Fruit fly (Drosophila melanogaster) whole organism, embryonic: ENCODE measurements around the gene CG32147.
A peak's percentile ranks its signal among the peaks of the same experiment; 100 is the strongest.

ENCODE experiments used
- ATbp ChIP-seq: fragments of 200-800 bp; sonication (Bioruptor generic); optimal IDR thresholded peaks from 2 replicates; lab custom pipeline; 2017; ENCODE audit warnings: missing biosample characterization, mild to moderate bottlenecking, missing genetic modification characterization, missing genetic modification reagents
- Bdp1 ChIP-seq: fragments of 200-800 bp; sonication (Bioruptor generic); optimal IDR thresholded peaks from 3 replicates; lab custom pipeline; 2016; ENCODE audit warnings: missing biosample characterization, missing genetic modification characterization
- CG10147 ChIP-seq: fragments of 200-800 bp; sonication (Bioruptor generic); optimal IDR thresholded peaks from 2 replicates; lab custom pipeline; 2019; ENCODE audit warnings: missing biosample characterization, mild to moderate bottlenecking, missing genetic modification characterization, moderate library complexity
- CG10654 ChIP-seq: fragments of 200-800 bp; sonication (Bioruptor generic); optimal IDR thresholded peaks from 2 replicates; lab custom pipeline; 2016; ENCODE audit warnings: missing biosample characterization, missing genetic modification characterization
- CG14441 ChIP-seq: fragments of 200-800 bp; sonication (Bioruptor generic); IDR thresholded peaks from 2 replicates; pipeline ENCODE4 v1.3.6; 2022; ENCODE audit warnings: missing biosample characterization, missing genetic modification characterization
- CG15269 ChIP-seq: fragments of 200-800 bp; sonication (Bioruptor generic); optimal IDR thresholded peaks from 2 replicates; lab custom pipeline; 2018; ENCODE audit warnings: missing biosample characterization, mild to moderate bottlenecking, missing genetic modification characterization, moderate library complexity
- CG15479 ChIP-seq: fragments of 200-800 bp; sonication (Bioruptor generic); optimal IDR thresholded peaks from 3 replicates; lab custom pipeline; 2019; ENCODE audit warnings: missing biosample characterization, mild to moderate bottlenecking, missing genetic modification characterization, moderate library complexity
- CG1647 ChIP-seq: fragments of 200-800 bp; sonication (Bioruptor generic); optimal IDR thresholded peaks from 3 replicates; lab custom pipeline; 2016; ENCODE audit warnings: missing biosample characterization, missing genetic modification characterization
- CG17186 ChIP-seq: fragments of 200-800 bp; sonication (Bioruptor generic); optimal IDR thresholded peaks from 3 replicates; lab custom pipeline; 2017; ENCODE audit warnings: missing biosample characterization, missing genetic modification reagents, missing genetic modification characterization
- CG17802 ChIP-seq: fragments of 200-800 bp; sonication (Bioruptor generic); optimal IDR thresholded peaks from 2 replicates; lab custom pipeline; 2018; ENCODE audit warnings: missing biosample characterization, mild to moderate bottlenecking, missing genetic modification characterization, moderate library complexity
- CG2202 ChIP-seq: fragments of 200-800 bp; sonication (Bioruptor generic); optimal IDR thresholded peaks from 2 replicates; lab custom pipeline; 2018; ENCODE audit warnings: missing biosample characterization, mild to moderate bottlenecking, missing genetic modification characterization
- CG2889 ChIP-seq: fragments of 200-800 bp; sonication (Bioruptor generic); IDR thresholded peaks from 3 replicates; pipeline ENCODE4 v1.3.6; 2022; ENCODE audit warnings: missing biosample characterization, missing genetic modification characterization
- CG31441 ChIP-seq: fragments of 200-800 bp; sonication (Bioruptor generic); IDR thresholded peaks from 2 replicates; pipeline ENCODE4 v1.3.6; 2022; ENCODE audit warnings: missing biosample characterization, missing genetic modification characterization
- CG3281 ChIP-seq: fragments of 200-800 bp; sonication (Bioruptor generic); optimal IDR thresholded peaks from 3 replicates; lab custom pipeline; 2017; ENCODE audit warnings: missing biosample characterization, mild to moderate bottlenecking, missing genetic modification characterization
- CG33213 ChIP-seq: fragments of 200-800 bp; sonication (Bioruptor generic); optimal IDR thresholded peaks from 3 replicates; lab custom pipeline; 2016; ENCODE audit warnings: missing biosample characterization, missing genetic modification characterization
- CG3726 ChIP-seq: fragments of 200-800 bp; sonication (Bioruptor generic); IDR thresholded peaks from 3 replicates; pipeline ENCODE4, ENCODE4 v1.3.6; 2022; ENCODE audit warnings: missing biosample characterization, missing genetic modification characterization
- CG3847 ChIP-seq: fragments of 200-800 bp; sonication (Bioruptor generic); IDR thresholded peaks from 2 replicates; pipeline ENCODE4 v1.3.6; 2022; ENCODE audit warnings: missing biosample characterization, missing genetic modification characterization
- CG4360 ChIP-seq: fragments of 200-800 bp; sonication (Bioruptor generic); IDR thresholded peaks from 2 replicates; pipeline ENCODE4 v1.3.6; 2022; ENCODE audit warnings: missing biosample characterization, missing genetic modification characterization
- CG4404 ChIP-seq: fragments of 200-800 bp; sonication (Bioruptor generic); IDR thresholded peaks from 2 replicates; pipeline ENCODE4 v1.3.6; 2022; ENCODE audit warnings: missing biosample characterization, missing genetic modification characterization
- CG4424 ChIP-seq: fragments of 200-800 bp; sonication (Bioruptor generic); optimal IDR thresholded peaks from 3 replicates; lab custom pipeline; 2016; ENCODE audit warnings: missing biosample characterization, missing genetic modification characterization
- CG6654 ChIP-seq: fragments of 200-800 bp; sonication (Bioruptor generic); optimal IDR thresholded peaks from 2 replicates; lab custom pipeline; 2017; ENCODE audit warnings: missing biosample characterization, mild to moderate bottlenecking, missing genetic modification characterization
- CG7372 ChIP-seq: fragments of 200-800 bp; sonication (Bioruptor generic); IDR thresholded peaks from 2 replicates; pipeline ENCODE4 v1.3.6; 2022; ENCODE audit warnings: missing biosample characterization, missing genetic modification characterization
- CG7786 ChIP-seq: fragments of 200-800 bp; sonication (Bioruptor generic); optimal IDR thresholded peaks from 2 replicates; lab custom pipeline; 2016; ENCODE audit warnings: missing biosample characterization, missing genetic modification characterization
- D19B ChIP-seq: fragments of 200-800 bp; sonication (Bioruptor generic); optimal IDR thresholded peaks from 2 replicates; lab custom pipeline; 2017; ENCODE audit warnings: missing biosample characterization, mild to moderate bottlenecking, missing genetic modification characterization
- Dip3 ChIP-seq: fragments of 200-800 bp; sonication (Bioruptor generic); optimal IDR thresholded peaks from 3 replicates; lab custom pipeline; 2016; ENCODE audit warnings: missing biosample characterization, missing genetic modification characterization
- Fer2 ChIP-seq: fragments of 200-800 bp; sonication (Bioruptor generic); optimal IDR thresholded peaks from 2 replicates; lab custom pipeline; 2018; ENCODE audit warnings: missing biosample characterization, mild to moderate bottlenecking, missing genetic modification characterization, moderate library complexity
- Hey ChIP-seq: fragments of 200-800 bp; sonication (Bioruptor generic); optimal IDR thresholded peaks from 3 replicates; lab custom pipeline; 2018; ENCODE audit warnings: missing biosample characterization, mild to moderate bottlenecking, missing genetic modification characterization
- Kr ChIP-seq: fragments of 200-800 bp; sonication (Bioruptor generic); optimal IDR thresholded peaks from 2 replicates; lab custom pipeline; 2017; ENCODE audit warnings: missing biosample characterization, mild to moderate bottlenecking, missing genetic modification characterization
- Mrtf ChIP-seq: fragments of 200-800 bp; sonication (Bioruptor generic); IDR thresholded peaks from 3 replicates; pipeline ENCODE4 v1.3.6; 2022; ENCODE audit warnings: missing biosample characterization, missing genetic modification characterization
- Optix ChIP-seq: fragments of 200-800 bp; sonication (Bioruptor generic); IDR thresholded peaks from 3 replicates; pipeline ENCODE4 v1.3.6; 2022; ENCODE audit warnings: missing biosample characterization, missing genetic modification characterization
- Ssrp ChIP-seq: fragments of 200-800 bp; sonication (Bioruptor generic); optimal IDR thresholded peaks from 2 replicates; lab custom pipeline; 2018; ENCODE audit warnings: missing biosample characterization, mild to moderate bottlenecking, missing genetic modification characterization, moderate library complexity
- TFAM ChIP-seq: fragments of 200-800 bp; sonication (Bioruptor generic); optimal IDR thresholded peaks from 2 replicates; lab custom pipeline; 2017; ENCODE audit warnings: missing biosample characterization, missing genetic modification characterization, inconsistent platforms
- Taf1 ChIP-seq: fragments of 200-800 bp; sonication (Bioruptor generic); IDR thresholded peaks from 2 replicates; pipeline ENCODE4 v1.3.6; 2022; ENCODE audit warnings: missing biosample characterization, missing genetic modification characterization
- Tbp ChIP-seq: fragments of >200 bp; optimal IDR thresholded peaks from 2 replicates; lab custom pipeline; 2018; ENCODE audit warnings: missing biosample characterization, missing genetic modification characterization
- YL-1 ChIP-seq: fragments of 200-800 bp; sonication (Bioruptor generic); optimal IDR thresholded peaks from 3 replicates; lab custom pipeline; 2017; ENCODE audit warnings: missing biosample characterization, mild to moderate bottlenecking, missing genetic modification characterization
- bab2 ChIP-seq: fragments of 200-800 bp; sonication (Bioruptor generic); optimal IDR thresholded peaks from 2 replicates; lab custom pipeline; 2016; ENCODE audit warnings: missing biosample characterization, missing genetic modification characterization
- bbx ChIP-seq: fragments of 200-800 bp; sonication (Bioruptor generic); IDR thresholded peaks from 2 replicates; pipeline ENCODE4 v1.3.6; 2022; ENCODE audit warnings: missing biosample characterization, missing genetic modification characterization; ENCODE audit not compliant: partially characterized antibody
- esg ChIP-seq: fragments of 200-800 bp; sonication (Bioruptor generic); conservative IDR thresholded peaks from 2 replicates; pipeline ENCODE4 v1.3.6; 2022; ENCODE audit warnings: missing biosample characterization, missing genetic modification characterization
- exex ChIP-seq: fragments of 200-800 bp; sonication (Bioruptor generic); optimal IDR thresholded peaks from 4 replicates; lab custom pipeline; 2018; ENCODE audit warnings: missing biosample characterization, mild to moderate bottlenecking, missing genetic modification characterization, moderate library complexity
- eyg ChIP-seq: fragments of 200-800 bp; sonication (Bioruptor generic); optimal IDR thresholded peaks from 3 replicates; lab custom pipeline; 2016; ENCODE audit warnings: missing biosample characterization, missing genetic modification characterization
- gfzf ChIP-seq: fragments of 200-800 bp; sonication (Bioruptor generic); optimal IDR thresholded peaks from 2 replicates; lab custom pipeline; 2016; ENCODE audit warnings: missing biosample characterization, mild to moderate bottlenecking, missing genetic modification characterization, moderate library complexity
- gro ChIP-seq: fragments of 200-800 bp; sonication (Bioruptor generic); optimal IDR thresholded peaks from 2 replicates; lab custom pipeline; 2016; ENCODE audit warnings: missing biosample characterization, missing genetic modification characterization
- hth ChIP-seq: fragments of >200 bp; optimal IDR thresholded peaks from 2 replicates; lab custom pipeline; 2017; ENCODE audit warnings: inconsistent platforms
- lmd ChIP-seq: fragments of 200-800 bp; sonication (Bioruptor generic); IDR thresholded peaks from 2 replicates; pipeline ENCODE4 v1.3.6; 2022; ENCODE audit warnings: missing biosample characterization, missing genetic modification characterization
- lov ChIP-seq, 2 experiments: fragments of 200-800 bp in 1 of 2; fragments of >200 bp in 1 of 2; sonication (Bioruptor generic) in 1 of 2; IDR thresholded peaks in 1 of 2; optimal IDR thresholded peaks in 1 of 2; 2 replicates in 1 of 2; 3 replicates in 1 of 2; pipeline versions ENCODE4 v1.3.6 to Lab custom; 2017 to 2022; ENCODE audit warnings: missing biosample characterization in 1 of 2, missing genetic modification characterization in 1 of 2
- pzg ChIP-seq: fragments of 200-800 bp; sonication (Bioruptor generic); optimal IDR thresholded peaks from 3 replicates; lab custom pipeline; 2018; ENCODE audit warnings: missing biosample characterization, mild to moderate bottlenecking, missing genetic modification characterization, moderate library complexity
- stc ChIP-seq: fragments of 200-800 bp; sonication (Bioruptor generic); IDR thresholded peaks from 2 replicates; pipeline ENCODE4 v1.3.6; 2022; ENCODE audit warnings: missing biosample characterization, missing genetic modification characterization
- tap ChIP-seq: fragments of 200-800 bp; optimal IDR thresholded peaks from 3 replicates; lab custom pipeline; 2019; ENCODE audit warnings: missing biosample characterization, mild to moderate bottlenecking, missing genetic modification characterization, moderate library complexity
- wek ChIP-seq: fragments of 200-800 bp; sonication (Bioruptor generic); optimal IDR thresholded peaks from 3 replicates; lab custom pipeline; 2018; ENCODE audit warnings: missing biosample characterization, mild to moderate bottlenecking, missing genetic modification characterization, moderate library complexity
- zfh1 ChIP-seq: fragments of 200-800 bp; sonication (Bioruptor generic); IDR thresholded peaks from 3 replicates; pipeline ENCODE4 v1.3.6; 2022; ENCODE audit warnings: missing biosample characterization, missing genetic modification characterization

CG32147 gene

dm6 chr3L:15141118-15142003 is 2.5 kb downstream of the CG32147 start (continued):
- no peak for TF ChIP-seq stc (GFP tag; lab: Robert Waterston, UW)
- TF ChIP-seq Optix = no peak
- TF ChIP-seq CG1647 (GFP tag; lab: Kevin White, UChicago) = no peak
- no peak for TF ChIP-seq Bdp1 (GFP tag; lab: Kevin White, UChicago)
- no peak for TF ChIP-seq D19B (GFP tag; lab: Kevin White, UChicago)
- peak; percentile 92 for TF ChIP-seq CG15479 (GFP tag; lab: Kevin White, UChicago)
- TF ChIP-seq CG7372 (GFP tag; lab: Robert Waterston, UW) = no peak
- TF ChIP-seq lov (optimal IDR thresholded peaks at IDR 0.05; lab: Kevin White, UChicago) = no peak
- TF ChIP-seq lov (GFP tag; IDR thresholded peaks at IDR 0.05; lab: Robert Waterston, UW) = no peak
- TF ChIP-seq CG17186 (GFP tag; lab: Kevin White, UChicago) = no peak
- TF ChIP-seq CG3281 (GFP tag; lab: Kevin White, UChicago) = no peak
- TF ChIP-seq lmd = peak; percentile 30
- TF ChIP-seq bbx = no peak
- peak; percentile 30 for TF ChIP-seq Ssrp (tag; lab: Kevin White, UChicago)
- TF ChIP-seq Tbp (GFP tag; lab: Kevin White, UChicago) = no peak
- TF ChIP-seq Kr (GFP tag; lab: Kevin White, UChicago) = peak; percentile 30
- TF ChIP-seq pzg = no peak
- no peak for TF ChIP-seq CG3726
- TF ChIP-seq CG2889 (GFP tag; lab: Robert Waterston, UW) = no peak
- TF ChIP-seq YL-1 = peak; percentile 84
- peak; percentile 39 for TF ChIP-seq CG4424 (GFP tag; lab: Kevin White, UChicago)
- TF ChIP-seq TFAM (GFP tag; lab: Kevin White, UChicago) = no peak
- no peak for TF ChIP-seq CG10654
- 0 out of 2 replicates have a peak, but pooled peaks have one; percentile 22 for TF ChIP-seq CG31441 (GFP tag; lab: Robert Waterston, UW)
- no peak for TF ChIP-seq ATbp (GFP tag; lab: Kevin White, UChicago)
- no peak for TF ChIP-seq Taf1 (GFP tag; lab: Robert Waterston, UW)
- TF ChIP-seq exex (tag; lab: Kevin White, UChicago) = no peak
- peak; percentile 65; the same call in 2 of the 3 replicates for TF ChIP-seq zfh1 (GFP tag; lab: Robert Waterston, UW)
- no peak for TF ChIP-seq gro (GFP tag; lab: Kevin White, UChicago)
- no peak for TF ChIP-seq esg (GFP tag; lab: Robert Waterston, UW)
- no peak for TF ChIP-seq CG3847 (GFP tag; lab: Robert Waterston, UW)
- TF ChIP-seq hth (lab: Kevin White, UChicago) = no peak
- no peak for TF ChIP-seq bab2 (GFP tag; lab: Kevin White, UChicago)
- TF ChIP-seq CG4404 (GFP tag; lab: Robert Waterston, UW) = no peak
- TF ChIP-seq CG7786 (GFP tag; lab: Kevin White, UChicago) = no peak
- no peak for TF ChIP-seq CG33213 (GFP tag; lab: Kevin White, UChicago)
- TF ChIP-seq wek (GFP tag; lab: Kevin White, UChicago) = no peak
- TF ChIP-seq Dip3 (GFP tag; lab: Kevin White, UChicago) = no peak
- no peak for TF ChIP-seq tap (tag; lab: Kevin White, UChicago)
- no peak for TF ChIP-seq eyg
- TF ChIP-seq CG2202 (tag; lab: Kevin White, UChicago) = no peak
- TF ChIP-seq gfzf (GFP tag; lab: Kevin White, UChicago) = peak; percentile 3
- no peak for TF ChIP-seq Hey
- no peak for TF ChIP-seq CG15269
- TF ChIP-seq Fer2 (tag; lab: Kevin White, UChicago) = no peak
- peak; percentile 26; the same call in 1 of the 2 replicates for TF ChIP-seq CG14441
- TF ChIP-seq CG6654 = no peak
- no peak for TF ChIP-seq Mrtf (GFP tag; lab: Robert Waterston, UW)
- no peak for TF ChIP-seq CG17802 (tag; lab: Kevin White, UChicago)
- peak; percentile 60; the same call in 1 of the 2 replicates for TF ChIP-seq CG4360 (GFP tag; lab: Robert Waterston, UW)
- no peak for TF ChIP-seq CG10147 (GFP tag; lab: Kevin White, UChicago)
